Worm (Caenorhabditis elegans): ENCODE data around the gene R08A2.9.

R08A2.9 gene

DNA sequence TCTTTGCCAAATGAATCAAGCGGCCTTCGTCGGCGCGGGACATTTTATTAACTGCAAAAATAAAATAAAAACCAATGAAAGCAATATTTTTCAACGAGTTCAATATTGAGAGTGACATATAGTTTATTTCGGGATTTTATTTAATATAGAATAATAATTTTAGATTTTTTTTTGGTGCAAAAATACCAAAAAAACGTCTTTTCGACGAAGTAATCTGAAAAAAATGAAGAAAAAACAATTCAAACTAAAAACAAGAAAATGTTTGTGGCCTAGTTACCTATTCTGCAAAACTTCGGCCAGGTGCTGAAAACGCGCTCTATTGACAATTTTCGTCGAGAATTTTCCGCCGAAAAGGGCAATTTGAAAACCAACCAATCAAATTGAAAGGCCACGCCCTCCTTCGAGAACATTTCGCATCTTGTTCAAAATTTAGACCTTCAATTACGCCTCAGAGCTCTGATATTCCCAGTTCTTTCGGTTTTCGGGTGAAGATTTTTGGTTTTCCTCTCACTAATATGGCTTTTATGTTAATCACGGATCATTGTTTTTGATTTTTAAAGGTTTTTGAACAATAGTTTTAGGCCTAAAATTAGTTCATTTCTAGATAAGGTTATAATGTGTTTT is 22.5 kb upstream of the R08A2.9 start, which contains the start of gene C47E8.4 (continued):
- TF ChIP-seq mxl-1 (tag; optimal IDR thresholded peaks at IDR 0.05), result no peak
- TF ChIP-seq F55B11.4 (tag; optimal IDR thresholded peaks at IDR 0.05; ENCODE audit: borderline replicate concordance, insufficient read depth), result no peak
- TF ChIP-seq tbp1 (GFP tag; optimal IDR thresholded peaks at IDR 0.05), result peak; percentile 76
- no peak for TF ChIP-seq sptf-2 (GFP tag; optimal IDR thresholded peaks at IDR 0.05)
- peak; percentile 94 for TF ChIP-seq egl-18 (GFP tag; IDR thresholded peaks at IDR 0.05)
- TF ChIP-seq rpc-1 (optimal IDR thresholded peaks at IDR 0.05), result peak; percentile 56
- TF ChIP-seq rpc-1 (tag; optimal IDR thresholded peaks at IDR 0.05), result peak; percentile 0
- TF ChIP-seq unc-130 (GFP tag; optimal IDR thresholded peaks at IDR 0.05), result peak; percentile 97
- TF ChIP-seq dpl-1 (GFP tag; optimal IDR thresholded peaks at IDR 0.05), result peak; percentile 63
- no peak for TF ChIP-seq nhr-90 (tag; optimal IDR thresholded peaks at IDR 0.05)
- peak; percentile 65 for TF ChIP-seq mel-28 (tag; optimal IDR thresholded peaks at IDR 0.05; ENCODE audit: borderline replicate concordance)
- TF ChIP-seq T07F8.4 (tag; optimal IDR thresholded peaks at IDR 0.05), result peak; percentile 44
- peak; percentile 98 for TF ChIP-seq ekl-4 (GFP tag; IDR thresholded peaks at IDR 0.05)
- no peak for TF ChIP-seq mes-4 (tag; optimal IDR thresholded peaks at IDR 0.05)
- TF ChIP-seq C06A6.2 (GFP tag; conservative IDR thresholded peaks at IDR 0.05), result peak; percentile 94
- peak; percentile 68; the same call in 1 of the 2 replicates for TF ChIP-seq ztf-6 (GFP tag; IDR thresholded peaks at IDR 0.05)
- TF ChIP-seq F52B5.7 (tag; optimal IDR thresholded peaks at IDR 0.05), result peak; percentile 88
- TF ChIP-seq F37B4.10 (GFP tag; IDR thresholded peaks at IDR 0.05), result 0 out of 2 replicates have a peak, but pooled peaks have one; percentile 33
- TF ChIP-seq Y53F4B.3 (GFP tag; IDR thresholded peaks at IDR 0.05), result peak; percentile 48; the same call in 1 of the 2 replicates
- no peak for TF ChIP-seq Y79H2A.3 (GFP tag; conservative IDR thresholded peaks at IDR 0.05)
- TF ChIP-seq nhr-179 (tag; optimal IDR thresholded peaks at IDR 0.05), result no peak
- TF ChIP-seq cebp-1 (GFP tag; IDR thresholded peaks at IDR 0.05), result peak; percentile 60; the same call in 1 of the 2 replicates
- TF ChIP-seq cebp-1 (tag; optimal IDR thresholded peaks at IDR 0.05), result peak; percentile 92
- peak; percentile 93 for TF ChIP-seq madf-6 (GFP tag; IDR thresholded peaks at IDR 0.05)
- peak; percentile 92 for TF ChIP-seq nhr-27 (tag; optimal IDR thresholded peaks at IDR 0.05)
- peak; percentile 94 for TF ChIP-seq ztf-28 (GFP tag; IDR thresholded peaks at IDR 0.05)
- peak; percentile 97 for TF ChIP-seq rcor-1 (GFP tag; IDR thresholded peaks at IDR 0.05)
- peak; percentile 91; the same call in 1 of the 2 replicates for TF ChIP-seq cebp-2 (GFP tag; IDR thresholded peaks at IDR 0.05)
- TF ChIP-seq K11D2.4 (GFP tag; IDR thresholded peaks at IDR 0.05), result peak; percentile 94
- peak; percentile 96 for TF ChIP-seq athp-1 (tag; optimal IDR thresholded peaks at IDR 0.05)
- peak; percentile 76 for TF ChIP-seq zim-3 (tag; optimal IDR thresholded peaks at IDR 0.05)
- no peak for TF ChIP-seq die-1 (tag; optimal IDR thresholded peaks at IDR 0.05)
- peak; percentile 98 for TF ChIP-seq lin-54 (GFP tag; optimal IDR thresholded peaks at IDR 0.05)
- peak; percentile 81 for TF ChIP-seq him-1 (tag; optimal IDR thresholded peaks at IDR 0.05)
- peak; percentile 90 for TF ChIP-seq B0336.3 (GFP tag; IDR thresholded peaks at IDR 0.05)
- TF ChIP-seq let-607 (tag; optimal IDR thresholded peaks at IDR 0.05), result peak; percentile 31 to 92
- TF ChIP-seq hmg-20 (GFP tag; IDR thresholded peaks at IDR 0.05), result peak; percentile 91
- TF ChIP-seq B0261.1 (tag; optimal IDR thresholded peaks at IDR 0.05), result peak; percentile 41
- peak; percentile 100 for TF ChIP-seq mcd-1 (GFP tag; IDR thresholded peaks at IDR 0.05)
- TF ChIP-seq hlh-26 (GFP tag; conservative IDR thresholded peaks at IDR 0.05), result no peak
- no peak for TF ChIP-seq lsy-27 (tag; optimal IDR thresholded peaks at IDR 0.05; ENCODE audit: borderline replicate concordance, insufficient read depth)
- peak; percentile 90 for TF ChIP-seq somi-1 (GFP tag; optimal IDR thresholded peaks at IDR 0.05)
- 0 out of 2 replicates have a peak, but pooled peaks have one; percentile 79 for TF ChIP-seq nhr-120 (GFP tag; IDR thresholded peaks at IDR 0.05)
- TF ChIP-seq Y53G8AR.9 (GFP tag; conservative IDR thresholded peaks at IDR 0.05), result peak; percentile 95
- TF ChIP-seq attf-3 (GFP tag; conservative IDR thresholded peaks at IDR 0.05), result peak; percentile 81
- peak; percentile 80; the same call in 1 of the 2 replicates for TF ChIP-seq Y95B8A.8 (GFP tag; IDR thresholded peaks at IDR 0.05)
- peak; percentile 95 for TF ChIP-seq sea-2 (GFP tag; IDR thresholded peaks at IDR 0.05)
- TF ChIP-seq hrde-1 (tag; optimal IDR thresholded peaks at IDR 0.05; ENCODE audit: borderline replicate concordance), result peak; percentile 90
